Worm (Caenorhabditis elegans) whole organism, young adult: ENCODE results near the gene M117.4.

Experiments
- K12H6.12 ChIP-seq: fragments of 200-800 bp; sonication (Bioruptor generic); optimal IDR thresholded peaks from 2 replicates; lab custom pipeline; 2018; ENCODE audit warnings: mild to moderate bottlenecking, missing genetic modification characterization, missing compliant biosample characterization
- pbrm-1 ChIP-seq: fragments of 200-800 bp; sonication (Bioruptor generic); IDR thresholded peaks from 2 replicates; pipeline ENCODE4 v1.3.6; 2022; ENCODE audit warnings: missing genetic modification reagents, missing genetic modification characterization, missing compliant biosample characterization
- rec-8 ChIP-seq, 2 experiments: sonication (generic microtip); optimal IDR thresholded peaks; 2 replicates each; lab custom pipeline; 2016; ENCODE audit warnings: mild to moderate bottlenecking in 2 of 2, missing genetic modification characterization in 2 of 2, missing genetic modification reagents in 2 of 2, missing genotype in 2 of 2, missing biosample characterization in 1 of 2, missing compliant biosample characterization in 1 of 2, moderate library complexity in 1 of 2

ce11 chrIV:11833456-11833855 is at the start of gene M117.4:
- TF ChIP-seq rec-8 (tag; optimal IDR thresholded peaks at IDR 0.05; lab: Kevin White, UChicago): no peak
- TF ChIP-seq K12H6.12: no peak
- no peak for TF ChIP-seq pbrm-1 (GFP tag; lab: Robert Waterston, UW)
